Worm (Caenorhabditis elegans) whole organism, mixed stage, embryonic: Measurements from ENCODE around the gene atg-16.2.

Source experiments
- ceh-83 ChIP-seq: fragments of 200-800 bp; sonication (Bioruptor generic); optimal IDR thresholded peaks from 2 replicates; lab custom pipeline; 2018; ENCODE audit warnings: mild to moderate bottlenecking, missing genetic modification characterization, missing compliant biosample characterization
- elt-3 ChIP-seq: fragments of 150-350 bp; optimal IDR thresholded peaks from 2 replicates; lab custom pipeline; 2014; ENCODE audit warnings: missing biosample characterization, missing genetic modification characterization
- nhr-28 ChIP-seq: fragments of 150-350 bp; optimal IDR thresholded peaks from 2 replicates; lab custom pipeline; 2014; ENCODE audit warnings: missing biosample characterization, missing genetic modification characterization

ce11 chrII:6436845-6437244 is 16.3 kb downstream of the atg-16.2 start:
- no peak for TF ChIP-seq elt-3 (tag; lab: Kevin White, UChicago)
- no peak for TF ChIP-seq nhr-28 (tag; lab: Kevin White, UChicago)
- TF ChIP-seq ceh-83 (GFP tag; lab: Kevin White, UChicago) = no peak
